Worm (Caenorhabditis elegans) whole organism, mixed stage, embryonic: ENCODE measurements around the gene crn-5.

ENCODE experiments used
- ceh-43 ChIP-seq: fragments of 200-800 bp; sonication (Bioruptor generic); optimal IDR thresholded peaks from 2 replicates; lab custom pipeline; 2018; ENCODE audit warnings: mild to moderate bottlenecking, missing genetic modification characterization, moderate library complexity, missing compliant biosample characterization
- cnd-1 ChIP-seq: fragments of 200-800 bp; sonication (Bioruptor generic); optimal IDR thresholded peaks from 2 replicates; lab custom pipeline; 2018; ENCODE audit warnings: mild to moderate bottlenecking, missing genetic modification characterization, missing compliant biosample characterization
- ham-2 ChIP-seq: fragments of 200-800 bp; sonication (Bioruptor generic); optimal IDR thresholded peaks from 2 replicates; lab custom pipeline; 2018; ENCODE audit warnings: mild to moderate bottlenecking, missing genetic modification characterization, missing compliant biosample characterization
- mep-1 ChIP-seq: fragments of 150-350 bp; optimal IDR thresholded peaks from 2 replicates; lab custom pipeline; 2017; ENCODE audit warnings: missing biosample characterization, missing genetic modification reagents, missing genetic modification characterization, inconsistent platforms
- nhr-12 ChIP-seq: fragments of 150-350 bp; optimal IDR thresholded peaks from 2 replicates; lab custom pipeline; 2014; ENCODE audit warnings: missing biosample characterization, missing genetic modification characterization
- unc-39 ChIP-seq: fragments of 150-350 bp; optimal IDR thresholded peaks from 2 replicates; lab custom pipeline; 2014; ENCODE audit warnings: missing biosample characterization, missing genetic modification characterization
- unc-62 ChIP-seq: fragments of 150-350 bp; optimal IDR thresholded peaks from 2 replicates; lab custom pipeline; 2014; ENCODE audit warnings: missing biosample characterization, missing genetic modification reagents, missing genetic modification characterization
- ztf-11 ChIP-seq: fragments of 150-350 bp; optimal IDR thresholded peaks from 2 replicates; lab custom pipeline; 2014; ENCODE audit warnings: missing biosample characterization, missing genetic modification characterization

- TF ChIP-seq ceh-43 (GFP tag; lab: Kevin White, UChicago) (no peak), mep-1 (tag; lab: Kevin White, UChicago) (no peak), unc-62 (no peak), ztf-11 (tag; lab: Kevin White, UChicago) (no peak), ham-2 (no peak), unc-39 (tag; lab: Kevin White, UChicago) (no peak), cnd-1 (tag; lab: Kevin White, UChicago) (no peak), nhr-12 (tag; lab: Kevin White, UChicago) (no peak)
Measured at ce11 chrII:10607238-10607961, 14.8 kb downstream of the crn-5 start, which contains the start of gene ccm-3.
